Fruit fly (Drosophila melanogaster): ENCODE data around the gene CG17572.

Gene CG17572

dm6 chr2L:19074099-19074828 lies at the start of gene CG17572:
TSS of gene CG17572 (minus strand) at chr2L:19074149.
- TF ChIP-seq Eip78C (GFP tag) (peak; percentile 13), ss (GFP tag; optimal IDR thresholded peaks at IDR 0.05) (no peak)

DNA sequence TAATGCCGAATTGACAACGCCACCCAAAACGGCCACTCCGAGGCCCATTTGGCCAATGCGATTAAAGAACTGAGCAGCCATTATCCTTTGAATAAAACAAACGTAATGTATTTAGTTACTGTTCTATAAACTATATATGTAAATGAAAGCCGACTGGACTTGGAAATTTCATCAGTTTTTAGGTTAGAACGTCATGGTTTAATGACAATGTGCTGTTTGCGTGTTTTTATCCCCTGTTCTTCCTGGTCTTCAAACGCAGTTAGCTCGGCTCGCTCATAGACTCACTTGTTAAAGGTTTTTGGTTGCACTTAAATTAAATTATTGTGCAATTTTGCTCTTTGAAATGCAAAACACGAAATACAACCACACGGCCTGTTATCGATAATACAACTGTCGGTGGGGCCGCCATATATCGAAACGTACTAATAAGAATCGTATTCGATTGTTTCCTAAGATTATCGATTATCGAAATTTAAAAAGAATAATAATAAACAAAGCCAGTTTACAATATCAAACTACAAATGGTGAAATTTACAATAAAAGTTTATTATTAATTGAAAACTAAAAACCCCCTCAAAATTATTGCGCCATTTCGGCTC lies 49.6 kb upstream of the CG17572 start, which contains the start of gene Phb1:
Phb1 (minus strand) TSS at position 398 of the 599 bp plus-strand sequence.
- TF ChIP-seq CG6163 (GFP tag; IDR thresholded peaks at IDR 0.05) (no peak), dac (GFP tag; optimal IDR thresholded peaks at IDR 0.05) (no peak), CG4318 (GFP tag; optimal IDR thresholded peaks at IDR 0.05) (no peak), CG10631 (GFP tag; optimal IDR thresholded peaks at IDR 0.05) (no peak), net (GFP tag; optimal IDR thresholded peaks at IDR 0.05) (no peak)

- peak; percentile 15 for TF ChIP-seq fd59A (GFP tag; optimal IDR thresholded peaks at IDR 0.05)
- TF ChIP-seq Sox14 (GFP tag; optimal IDR thresholded peaks at IDR 0.05), result no peak
- TF ChIP-seq salr (GFP tag; optimal IDR thresholded peaks at IDR 0.05), result no peak
- peak; percentile 1 for TF ChIP-seq CG31627 (GFP tag; optimal IDR thresholded peaks at IDR 0.05)
- TF ChIP-seq CG10631 (GFP tag; optimal IDR thresholded peaks at IDR 0.05), result peak; percentile 56
- no peak for TF ChIP-seq CG8632 (GFP tag; optimal IDR thresholded peaks at IDR 0.05)
- no peak for TF ChIP-seq CG9139 (GFP tag; optimal IDR thresholded peaks at IDR 0.05)
- peak; percentile 86 for TF ChIP-seq Eip78C (GFP tag)
- peak; percentile 23 for TF ChIP-seq CG34406 (GFP tag; optimal IDR thresholded peaks at IDR 0.05)
- TF ChIP-seq fd85E (GFP tag; optimal IDR thresholded peaks at IDR 0.05), result no peak
- peak; percentile 24 for TF ChIP-seq lz (GFP tag; optimal IDR thresholded peaks at IDR 0.05)
- TF ChIP-seq CG11902 (GFP tag; optimal IDR thresholded peaks at IDR 0.05), result no peak
- TF ChIP-seq net (GFP tag; optimal IDR thresholded peaks at IDR 0.05), result no peak
- peak; percentile 1 for TF ChIP-seq Hr39 (GFP tag; optimal IDR thresholded peaks at IDR 0.05)
- peak; percentile 3 for TF ChIP-seq esn (GFP tag; optimal IDR thresholded peaks at IDR 0.05)
- TF ChIP-seq CG7368 (GFP tag; optimal IDR thresholded peaks at IDR 0.05), result no peak
- peak; percentile 59 for TF ChIP-seq CG32006 (GFP tag; optimal IDR thresholded peaks at IDR 0.05)
- TF ChIP-seq acj6 (GFP tag; optimal IDR thresholded peaks at IDR 0.05), result peak; percentile 12
- TF ChIP-seq CG8119 (GFP tag; IDR thresholded peaks at IDR 0.05), result peak; percentile 57; the same call in 2 of the 3 replicates
- TF ChIP-seq Ets21C (GFP tag; optimal IDR thresholded peaks at IDR 0.05), result no peak
- no peak for TF ChIP-seq Eip75B (GFP tag; optimal IDR thresholded peaks at IDR 0.05)
- TF ChIP-seq CG10669 (GFP tag; optimal IDR thresholded peaks at IDR 0.05), result no peak
- peak; percentile 42 for TF ChIP-seq eg (GFP tag; IDR thresholded peaks at IDR 0.05)
- TF ChIP-seq CG16779 (tag; optimal IDR thresholded peaks at IDR 0.05), result peak; percentile 11
- TF ChIP-seq spab (GFP tag; optimal IDR thresholded peaks at IDR 0.05), result no peak
- no peak for TF ChIP-seq CG6163 (GFP tag; IDR thresholded peaks at IDR 0.05)
- no peak; the same call in 1 of the 2 replicates for TF ChIP-seq CG15336 (GFP tag; IDR thresholded peaks at IDR 0.05)
Observed at dm6 chr2L:19120984-19121383, 47.0 kb upstream of the CG17572 start.

DNA sequence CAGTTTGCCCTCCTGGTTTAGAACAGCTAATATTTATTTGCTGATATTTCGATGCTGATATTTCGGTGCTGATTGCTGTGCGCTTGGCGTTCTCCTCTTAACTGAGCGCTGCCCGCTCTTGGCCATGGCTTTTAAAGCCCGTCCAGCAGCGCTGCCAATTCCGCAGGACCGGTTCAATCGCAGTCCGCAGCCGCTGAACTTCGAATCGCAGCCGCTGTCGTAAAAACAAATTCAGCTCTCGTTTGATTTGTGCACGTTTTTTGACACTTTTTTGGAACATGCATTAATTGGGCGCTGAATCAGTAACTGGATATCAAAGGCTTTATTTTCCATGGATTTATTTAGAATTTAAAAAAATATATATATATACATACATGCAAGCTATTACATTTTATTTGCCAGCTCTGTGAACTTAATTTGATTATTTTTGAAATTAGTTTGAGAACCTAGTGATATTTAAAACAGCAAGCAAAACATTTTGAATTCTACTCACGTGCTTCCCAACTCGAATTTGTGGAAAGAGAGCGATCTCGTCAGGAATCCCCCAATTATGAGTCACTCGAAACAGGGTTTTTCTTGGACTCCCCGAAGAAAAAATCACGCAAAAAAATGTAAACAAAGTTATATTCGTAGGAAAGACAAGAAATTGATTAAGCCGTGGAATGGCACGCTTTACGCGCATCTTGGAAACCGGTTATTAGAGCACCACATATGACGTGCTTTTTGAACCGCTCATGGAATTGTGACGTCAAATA lies 46.4 kb upstream of the CG17572 start, which contains the start of gene Ddc:
Ddc (minus strand) TSS at position 111 of the 755 bp plus-strand sequence.
- TF ChIP-seq CG34406 (GFP tag; optimal IDR thresholded peaks at IDR 0.05) (no peak), CG10631 (GFP tag; optimal IDR thresholded peaks at IDR 0.05) (no peak), CG11294 (GFP tag; IDR thresholded peaks at IDR 0.05) (no peak), CG3919 (GFP tag; optimal IDR thresholded peaks at IDR 0.05) (peak; percentile 29), Gug (GFP tag; IDR thresholded peaks at IDR 0.05) (no peak), CG32006 (GFP tag; optimal IDR thresholded peaks at IDR 0.05) (peak; percentile 6), fd59A (GFP tag; optimal IDR thresholded peaks at IDR 0.05) (no peak), CG6276 (GFP tag; optimal IDR thresholded peaks at IDR 0.05) (no peak), CG6163 (GFP tag; IDR thresholded peaks at IDR 0.05) (no peak), cyc (GFP tag; optimal IDR thresholded peaks at IDR 0.05) (no peak), Ets21C (GFP tag; optimal IDR thresholded peaks at IDR 0.05) (no peak), Hr38 (GFP tag; optimal IDR thresholded peaks at IDR 0.05) (no peak), lz (GFP tag; optimal IDR thresholded peaks at IDR 0.05) (no peak), vri (GFP tag; optimal IDR thresholded peaks at IDR 0.05) (no peak), Eip78C (GFP tag) (peak; percentile 37), Sox15 (GFP tag; optimal IDR thresholded peaks at IDR 0.05) (no peak), CG6854 (GFP tag; optimal IDR thresholded peaks at IDR 0.05) (peak; percentile 2), achi (GFP tag; optimal IDR thresholded peaks at IDR 0.05) (no peak), OdsH (GFP tag; optimal IDR thresholded peaks at IDR 0.05) (no peak), CG11902 (GFP tag; optimal IDR thresholded peaks at IDR 0.05) (peak; percentile 22), CG15336 (GFP tag; IDR thresholded peaks at IDR 0.05) (no peak), CG1621 (tag; optimal IDR thresholded peaks at IDR 0.05) (no peak), Met (GFP tag; optimal IDR thresholded peaks at IDR 0.05) (no peak)

Data from whole organism, prepupa.